Fruit fly (Drosophila melanogaster): Measurements from ENCODE around the gene pico.

dm6 chrX:19827762-19828161 lies 24.1 kb downstream of the pico start:
- TF ChIP-seq ttk (optimal IDR thresholded peaks at IDR 0.05): no peak
- no peak for TF ChIP-seq insv (optimal IDR thresholded peaks at IDR 0.05)
- TF ChIP-seq h (optimal IDR thresholded peaks at IDR 0.05): no peak
- TF ChIP-seq psq (optimal IDR thresholded peaks at IDR 0.05): no peak
- no peak for TF ChIP-seq Sin3A (optimal IDR thresholded peaks at IDR 0.05)
